Fruit fly (Drosophila melanogaster) whole organism, pupa: ENCODE data around the gene EAChm.

Experiments
- CG10348 ChIP-seq: fragments of 200-800 bp; sonication (Bioruptor generic); IDR thresholded peaks from 2 replicates; pipeline ENCODE4 v1.3.6; 2022; ENCODE audit warnings: missing biosample characterization, missing genetic modification characterization
- CG12605 ChIP-seq: fragments of 200-800 bp; sonication (Bioruptor generic); IDR thresholded peaks from 2 replicates; pipeline ENCODE4 v1.3.6; 2022; ENCODE audit warnings: missing biosample characterization, missing genetic modification characterization
- CG13204 ChIP-seq: fragments of 200-800 bp; sonication (Bioruptor generic); optimal IDR thresholded peaks from 2 replicates; lab custom pipeline; 2018; ENCODE audit warnings: missing biosample characterization, mild to moderate bottlenecking, missing genetic modification characterization, moderate library complexity
- CG14655 ChIP-seq: fragments of 200-800 bp; sonication (Bioruptor generic); optimal IDR thresholded peaks from 3 replicates; lab custom pipeline; 2017; ENCODE audit warnings: mild to moderate bottlenecking, missing biosample characterization, missing genetic modification reagents, missing genetic modification characterization
- CG15710 ChIP-seq: fragments of 200-800 bp; sonication (Bioruptor generic); optimal IDR thresholded peaks from 2 replicates; lab custom pipeline; 2018; ENCODE audit warnings: missing biosample characterization, mild to moderate bottlenecking, missing genetic modification characterization, moderate library complexity
- CG17806 ChIP-seq: fragments of 200-800 bp; sonication (Bioruptor generic); optimal IDR thresholded peaks from 2 replicates; lab custom pipeline; 2018; ENCODE audit warnings: missing biosample characterization, mild to moderate bottlenecking, missing genetic modification characterization, moderate library complexity
- CG32121 ChIP-seq: fragments of 200-800 bp; sonication (Bioruptor generic); IDR thresholded peaks from 2 replicates; pipeline ENCODE4 v1.3.6; 2022; ENCODE audit warnings: missing biosample characterization, missing genetic modification characterization
- CG34367 ChIP-seq: fragments of 200-800 bp; sonication (Bioruptor generic); optimal IDR thresholded peaks from 2 replicates; lab custom pipeline; 2018; ENCODE audit warnings: missing biosample characterization, mild to moderate bottlenecking, missing genetic modification characterization
- CG4496 ChIP-seq: fragments of 200-800 bp; sonication (Bioruptor generic); IDR thresholded peaks from 3 replicates; pipeline ENCODE4 v1.3.6; 2022; ENCODE audit warnings: missing biosample characterization, missing genetic modification characterization
- CG8159 ChIP-seq: fragments of 200-800 bp; sonication (Bioruptor generic); optimal IDR thresholded peaks from 3 replicates; lab custom pipeline; 2018; ENCODE audit warnings: missing biosample characterization, mild to moderate bottlenecking, missing genetic modification characterization, moderate library complexity
- CG8301 ChIP-seq: fragments of 200-800 bp; sonication (Bioruptor generic); optimal IDR thresholded peaks from 2 replicates; lab custom pipeline; 2018; ENCODE audit warnings: missing biosample characterization, mild to moderate bottlenecking, missing genetic modification characterization
- CG9948 ChIP-seq: fragments of 200-800 bp; sonication (Bioruptor generic); optimal IDR thresholded peaks from 2 replicates; lab custom pipeline; 2018; ENCODE audit warnings: missing biosample characterization, mild to moderate bottlenecking, missing genetic modification characterization, moderate library complexity
- D1 ChIP-seq: fragments of 200-800 bp; sonication (Bioruptor generic); optimal IDR thresholded peaks from 2 replicates; lab custom pipeline; 2018; ENCODE audit warnings: missing biosample characterization, mild to moderate bottlenecking, missing genetic modification characterization, moderate library complexity
- EcR ChIP-seq: fragments of 200-800 bp; sonication (Bioruptor generic); optimal IDR thresholded peaks from 3 replicates; lab custom pipeline; 2019; ENCODE audit warnings: missing biosample characterization, missing genetic modification characterization, mild to moderate bottlenecking, moderate library complexity, missing genetic modification reagents
- Ets98B ChIP-seq: fragments of 200-800 bp; sonication (Bioruptor generic); IDR thresholded peaks from 2 replicates; pipeline ENCODE4 v1.3.6; 2022; ENCODE audit warnings: missing biosample characterization, missing genetic modification characterization
- Pif1A ChIP-seq: fragments of 200-800 bp; sonication (Bioruptor generic); optimal IDR thresholded peaks from 3 replicates; lab custom pipeline; 2016; ENCODE audit warnings: missing biosample characterization, missing genetic modification characterization
- Pif1B ChIP-seq: fragments of 200-800 bp; sonication (Bioruptor generic); optimal IDR thresholded peaks from 3 replicates; lab custom pipeline; 2016; ENCODE audit warnings: missing biosample characterization, missing genetic modification characterization
- Snoo ChIP-seq: fragments of 200-800 bp; sonication (Bioruptor generic); optimal IDR thresholded peaks from 3 replicates; lab custom pipeline; 2017; ENCODE audit warnings: missing biosample characterization, mild to moderate bottlenecking, missing genetic modification characterization, inconsistent platforms
- fd96Ca ChIP-seq: fragments of 200-800 bp; sonication (Bioruptor generic); IDR thresholded peaks from 3 replicates; pipeline ENCODE4 v1.3.6; 2022; ENCODE audit warnings: missing biosample characterization, missing genetic modification characterization
- gl ChIP-seq: fragments of 200-800 bp; sonication (Bioruptor generic); optimal IDR thresholded peaks from 2 replicates; lab custom pipeline; 2018; ENCODE audit warnings: missing biosample characterization, mild to moderate bottlenecking, missing genetic modification characterization
- rn ChIP-seq: fragments of 200-800 bp; sonication (Bioruptor generic); IDR thresholded peaks from 2 replicates; pipeline ENCODE4 v1.3.6; 2022; ENCODE audit warnings: missing biosample characterization, missing genetic modification characterization

Gene EAChm

DNA sequence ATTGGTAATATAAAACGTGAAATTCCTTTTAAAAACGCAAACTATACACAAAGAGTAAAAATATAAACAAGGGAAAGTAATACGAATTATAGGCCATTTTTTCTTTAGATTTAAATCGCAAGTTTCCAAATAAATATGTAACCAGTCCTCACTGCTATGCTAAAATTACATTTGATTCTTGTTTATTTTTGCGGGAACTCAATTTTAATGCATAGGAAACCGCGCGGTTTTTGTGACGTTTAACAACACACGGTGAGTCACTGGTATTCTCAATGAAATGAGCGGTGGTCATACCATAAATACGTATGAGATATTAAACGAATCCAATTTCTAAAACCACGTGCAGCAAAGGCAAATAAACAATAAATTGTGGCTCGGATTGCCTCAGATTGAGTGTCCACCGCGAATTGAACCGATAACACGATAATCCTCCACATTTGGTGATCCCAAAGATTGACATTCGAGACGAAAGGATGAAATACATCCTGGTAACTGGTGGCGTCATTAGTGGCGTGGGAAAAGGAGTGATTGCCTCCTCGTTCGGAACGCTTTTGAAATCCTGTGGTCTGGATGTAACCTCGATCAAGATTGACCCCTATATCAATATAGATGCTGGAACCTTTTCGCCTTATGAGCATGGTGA lies 43.4 kb downstream of the EAChm start, which contains the start of gene Ctps:
Gene Ctps (plus strand): TSS at position 37 of the 643 bp plus-strand sequence.
- TF ChIP-seq CG10348 (GFP tag; lab: Robert Waterston, UW), result no peak
- TF ChIP-seq CG4496 (GFP tag; lab: Robert Waterston, UW), result no peak
- no peak for TF ChIP-seq CG32121 (GFP tag; lab: Robert Waterston, UW)
- no peak for TF ChIP-seq CG12605 (GFP tag; lab: Robert Waterston, UW)
- no peak for TF ChIP-seq rn (GFP tag; lab: Robert Waterston, UW)
- TF ChIP-seq D1, result peak; percentile 49
- TF ChIP-seq EcR (GFP tag; lab: Kevin White, UChicago), result no peak
- peak; percentile 0 for TF ChIP-seq Pif1A (GFP tag; lab: Kevin White, UChicago)
- no peak for TF ChIP-seq CG13204 (GFP tag; lab: Kevin White, UChicago)

DNA sequence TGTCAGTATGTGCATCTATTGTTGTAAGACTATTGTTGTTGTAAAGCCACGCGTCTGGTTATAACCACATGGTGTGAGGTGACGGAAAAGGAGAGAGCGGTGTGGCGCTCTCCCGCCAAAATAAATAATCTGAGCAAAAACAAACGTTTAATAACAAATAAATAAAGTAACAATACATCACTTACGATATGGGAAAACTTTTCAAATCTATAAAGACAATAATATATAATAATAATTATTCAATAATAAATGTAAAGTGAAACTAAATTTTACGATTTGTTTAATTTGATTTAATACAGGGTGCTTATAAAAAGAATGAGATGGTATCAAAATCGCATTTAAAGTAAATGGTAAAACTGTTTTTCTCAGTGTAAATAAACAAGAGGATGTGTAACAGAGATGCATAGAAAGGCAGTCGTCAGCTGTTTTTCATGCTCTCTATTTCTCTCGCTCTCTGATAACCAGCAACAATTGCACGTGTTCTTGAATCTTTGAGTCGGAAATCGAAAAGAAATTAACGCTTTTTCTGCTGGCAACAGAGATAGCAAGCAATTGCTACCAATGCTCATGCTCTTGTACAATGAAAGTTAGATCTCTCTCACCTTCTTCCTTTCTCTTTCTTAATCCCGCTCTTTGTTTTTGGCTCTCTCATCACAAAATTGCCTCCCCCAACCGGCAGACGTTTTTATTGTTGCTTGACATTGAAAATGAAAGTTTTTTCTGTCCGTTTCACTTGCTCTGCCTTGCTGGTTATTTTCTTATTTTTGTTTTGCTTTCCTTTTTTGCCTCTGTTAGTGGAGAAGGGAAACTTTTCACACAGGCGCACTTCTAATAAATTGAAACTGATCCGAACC lies 44.3 kb downstream of the EAChm start:
- peak; percentile 74 for TF ChIP-seq CG15710 (tag; lab: Kevin White, UChicago)
- TF ChIP-seq CG9948 (tag; lab: Kevin White, UChicago), result peak; percentile 92
- peak; percentile 65 for TF ChIP-seq gl (tag; lab: Kevin White, UChicago)
- TF ChIP-seq Ets98B, result peak; percentile 54
- peak; percentile 65 for TF ChIP-seq Pif1B
- TF ChIP-seq CG13204 (GFP tag; lab: Kevin White, UChicago), result no peak
- peak; percentile 58 for TF ChIP-seq CG34367 (tag; lab: Kevin White, UChicago)
- peak; percentile 49 for TF ChIP-seq Snoo (tag; lab: Kevin White, UChicago)
- peak; percentile 87 for TF ChIP-seq D1
- TF ChIP-seq CG12605 (GFP tag; lab: Robert Waterston, UW), result peak; percentile 96
- peak; percentile 75 for TF ChIP-seq rn (GFP tag; lab: Robert Waterston, UW)
- no peak for TF ChIP-seq EcR (GFP tag; lab: Kevin White, UChicago)
- TF ChIP-seq CG8159 (tag; lab: Kevin White, UChicago), result peak; percentile 95
- no peak for TF ChIP-seq fd96Ca
- TF ChIP-seq Pif1A (GFP tag; lab: Kevin White, UChicago), result peak; percentile 71
- TF ChIP-seq CG8301 (tag; lab: Kevin White, UChicago), result peak; percentile 85
- peak; percentile 92 for TF ChIP-seq CG32121 (GFP tag; lab: Robert Waterston, UW)
- peak; percentile 82 for TF ChIP-seq CG17806
- no peak for TF ChIP-seq CG10348 (GFP tag; lab: Robert Waterston, UW)
- TF ChIP-seq CG14655 (GFP tag; lab: Kevin White, UChicago), result peak; percentile 91
- TF ChIP-seq CG4496 (GFP tag; lab: Robert Waterston, UW), result peak; percentile 83

DNA sequence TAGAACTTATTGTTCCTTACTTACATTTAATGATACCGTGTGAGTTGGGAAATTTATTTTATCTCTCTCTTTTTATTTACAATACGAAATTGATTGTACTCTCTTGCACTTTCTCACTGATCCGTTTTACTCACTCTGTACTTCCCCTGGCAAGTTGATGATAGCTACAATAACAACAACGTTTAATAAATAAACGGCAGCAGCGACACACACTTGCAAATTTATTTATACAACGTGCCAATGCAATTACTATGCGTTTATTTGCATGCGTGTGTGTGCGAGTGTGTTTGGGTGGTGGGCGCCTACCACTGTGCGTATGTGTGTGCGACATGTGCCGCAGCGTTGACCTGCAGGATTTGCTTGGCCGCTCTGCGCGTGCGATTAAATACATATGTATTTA lies 45.0 kb downstream of the EAChm start:
- TF ChIP-seq D1 (no peak), CG8301 (tag; lab: Kevin White, UChicago) (no peak), CG13204 (GFP tag; lab: Kevin White, UChicago) (peak; percentile 63), EcR (GFP tag; lab: Kevin White, UChicago) (peak; percentile 26)

DNA sequence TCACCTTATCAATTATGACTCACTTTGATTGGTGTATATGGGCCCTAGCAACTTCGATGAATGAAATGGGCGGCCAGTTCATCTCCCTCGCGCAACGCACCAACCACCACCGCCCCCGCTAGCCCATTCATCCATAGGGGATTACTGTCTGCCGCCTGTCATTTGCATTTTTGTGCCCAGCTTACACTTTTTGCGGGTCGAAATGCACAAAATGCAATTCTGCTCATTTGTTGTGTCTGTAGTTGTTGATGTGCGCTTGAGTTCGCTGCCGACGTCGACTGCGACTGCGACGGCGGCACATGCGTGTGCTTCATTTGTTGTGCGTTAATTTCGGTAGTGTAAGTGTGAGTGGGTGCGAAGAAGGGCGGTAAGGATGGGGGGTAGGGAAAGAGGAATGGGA lies 46.4 kb downstream of the EAChm start:
- TF ChIP-seq EcR (GFP tag; lab: Kevin White, UChicago), result no peak
- TF ChIP-seq CG13204 (GFP tag; lab: Kevin White, UChicago), result no peak
- TF ChIP-seq Pif1A (GFP tag; lab: Kevin White, UChicago), result no peak
- no peak for TF ChIP-seq CG9948 (tag; lab: Kevin White, UChicago)
- TF ChIP-seq CG4496 (GFP tag; lab: Robert Waterston, UW), result no peak
- no peak for TF ChIP-seq fd96Ca
- no peak for TF ChIP-seq CG34367 (tag; lab: Kevin White, UChicago)

DNA sequence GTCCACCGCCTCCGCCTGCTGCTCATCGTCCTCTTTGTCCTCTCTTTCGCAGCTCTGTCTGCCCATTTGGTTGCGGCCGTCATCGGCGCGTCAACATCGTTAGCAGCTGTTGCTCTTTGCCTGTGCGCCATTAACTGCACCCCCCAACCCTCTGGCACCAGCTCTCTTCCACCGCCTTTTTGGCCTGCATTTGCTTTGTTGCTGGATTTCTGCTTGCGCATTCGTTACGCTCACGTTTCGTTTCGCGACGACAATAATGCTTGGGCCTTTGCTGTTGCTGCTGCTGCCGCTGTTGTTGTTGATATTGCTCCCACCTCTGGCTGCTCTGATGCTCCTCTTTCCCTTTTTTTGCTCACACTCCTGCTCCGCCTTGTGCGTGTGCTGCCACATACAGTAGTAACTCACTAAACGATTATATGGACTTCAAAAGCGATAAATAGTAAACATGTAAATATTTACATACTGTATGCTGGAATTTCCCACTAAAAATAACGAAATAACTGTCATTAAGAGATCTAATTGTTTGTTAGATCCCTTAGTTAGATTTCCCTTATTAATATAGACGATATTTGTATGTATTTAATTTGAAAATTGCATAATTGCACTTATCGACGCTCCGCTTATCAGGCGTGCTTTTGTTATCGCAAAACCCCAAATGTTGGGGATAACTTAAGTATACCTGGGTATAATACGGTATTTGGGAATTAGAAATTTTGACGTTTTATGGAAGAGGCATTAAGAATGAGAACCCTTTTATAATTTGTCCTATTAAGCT lies 47.2 kb downstream of the EAChm start:
- TF ChIP-seq CG34367 (tag; lab: Kevin White, UChicago), result peak; percentile 5
- TF ChIP-seq CG10348 (GFP tag; lab: Robert Waterston, UW), result 0 out of 2 replicates have a peak, but pooled peaks have one; percentile 7
- peak; percentile 71; the same call in 2 of the 3 replicates for TF ChIP-seq CG4496 (GFP tag; lab: Robert Waterston, UW)
- TF ChIP-seq CG13204 (GFP tag; lab: Kevin White, UChicago), result peak; percentile 99
- no peak; the same call in 1 of the 2 replicates for TF ChIP-seq CG12605 (GFP tag; lab: Robert Waterston, UW)
- TF ChIP-seq CG8159 (tag; lab: Kevin White, UChicago), result peak; percentile 52
- TF ChIP-seq rn (GFP tag; lab: Robert Waterston, UW), result no peak
- TF ChIP-seq Ets98B, result peak; percentile 47; the same call in 1 of the 2 replicates
- no peak for TF ChIP-seq Pif1A (GFP tag; lab: Kevin White, UChicago)
- TF ChIP-seq CG17806, result peak; percentile 25
- TF ChIP-seq CG8301 (tag; lab: Kevin White, UChicago), result peak; percentile 18
- TF ChIP-seq gl (tag; lab: Kevin White, UChicago), result peak; percentile 8
- TF ChIP-seq Snoo (tag; lab: Kevin White, UChicago), result peak; percentile 22
- TF ChIP-seq CG15710 (tag; lab: Kevin White, UChicago), result peak; percentile 37
- TF ChIP-seq CG32121 (GFP tag; lab: Robert Waterston, UW), result peak; percentile 60
- TF ChIP-seq D1, result peak; percentile 12
- no peak for TF ChIP-seq Pif1B
- peak; percentile 83 for TF ChIP-seq EcR (GFP tag; lab: Kevin White, UChicago)
- peak; percentile 2 for TF ChIP-seq CG14655 (GFP tag; lab: Kevin White, UChicago)
- TF ChIP-seq fd96Ca, result peak; percentile 25; the same call in 1 of the 3 replicates
- peak; percentile 7 for TF ChIP-seq CG9948 (tag; lab: Kevin White, UChicago)
